Fruit fly (Drosophila melanogaster) whole organism, prepupa: ENCODE results near the gene MFS9.

Experiments
- CG11902 ChIP-seq: fragments of 200-800 bp; sonication (Bioruptor generic); optimal IDR thresholded peaks from 3 replicates; lab custom pipeline; 2016; ENCODE audit warnings: missing biosample characterization, missing genetic modification characterization
- CG1621 ChIP-seq: fragments of 200-800 bp; sonication (Bioruptor generic); optimal IDR thresholded peaks from 3 replicates; lab custom pipeline; 2018; ENCODE audit warnings: missing biosample characterization, mild to moderate bottlenecking, missing genetic modification characterization
- CG3032 ChIP-seq: fragments of 200-800 bp; optimal IDR thresholded peaks from 2 replicates; lab custom pipeline; 2019; ENCODE audit warnings: missing biosample characterization, mild to moderate bottlenecking, missing genetic modification characterization, moderate library complexity
- CG31627 ChIP-seq: fragments of 200-800 bp; sonication (Bioruptor generic); optimal IDR thresholded peaks from 3 replicates; lab custom pipeline; 2016; ENCODE audit warnings: missing biosample characterization, missing genetic modification characterization
- CG32006 ChIP-seq: fragments of 200-800 bp; sonication (Bioruptor generic); optimal IDR thresholded peaks from 3 replicates; lab custom pipeline; 2017; ENCODE audit warnings: missing biosample characterization, mild to moderate bottlenecking, missing genetic modification characterization
- CG4318 ChIP-seq: fragments of 200-800 bp; sonication (Bioruptor generic); optimal IDR thresholded peaks from 3 replicates; lab custom pipeline; 2017; ENCODE audit warnings: missing biosample characterization, mild to moderate bottlenecking, missing genetic modification characterization
- CG6276 ChIP-seq: fragments of 200-800 bp; sonication (Bioruptor generic); optimal IDR thresholded peaks from 2 replicates; lab custom pipeline; 2017; ENCODE audit warnings: missing biosample characterization, mild to moderate bottlenecking, missing genetic modification characterization
- CG6792 ChIP-seq: fragments of 200-800 bp; sonication (Bioruptor generic); optimal IDR thresholded peaks from 3 replicates; lab custom pipeline; 2016; ENCODE audit warnings: missing biosample characterization, missing genetic modification characterization
- CG8119 ChIP-seq: fragments of 200-800 bp; sonication (Bioruptor generic); IDR thresholded peaks from 3 replicates; pipeline ENCODE4 v1.3.6; 2022; ENCODE audit warnings: missing biosample characterization, missing genetic modification characterization
- CG8632 ChIP-seq: fragments of 200-800 bp; sonication (Bioruptor generic); optimal IDR thresholded peaks from 3 replicates; lab custom pipeline; 2016; ENCODE audit warnings: missing biosample characterization, missing genetic modification characterization
- CG9139 ChIP-seq: fragments of 200-800 bp; sonication (Bioruptor generic); optimal IDR thresholded peaks from 3 replicates; lab custom pipeline; 2017; ENCODE audit warnings: missing biosample characterization, mild to moderate bottlenecking, missing genetic modification characterization
- Eip75B ChIP-seq: fragments of 200-800 bp; sonication (Bioruptor generic); optimal IDR thresholded peaks from 3 replicates; lab custom pipeline; 2016; ENCODE audit warnings: missing biosample characterization, missing genetic modification characterization
- Eip78C ChIP-seq: fragments of 200-800 bp; sonication (Bioruptor generic); peaks from one replicate; lab custom pipeline; 2016; ENCODE audit warnings: missing biosample characterization, missing genetic modification characterization
- Hr38 ChIP-seq: sonication (Bioruptor generic); optimal IDR thresholded peaks from 2 replicates; lab custom pipeline; 2016; ENCODE audit warnings: missing biosample characterization, missing genetic modification characterization
- Hr4 ChIP-seq: fragments of 200-800 bp; sonication (Bioruptor generic); optimal IDR thresholded peaks from 3 replicates; lab custom pipeline; 2016; ENCODE audit warnings: missing biosample characterization, missing genetic modification characterization
- Smox ChIP-seq: fragments of 200-800 bp; sonication (Bioruptor generic); optimal IDR thresholded peaks from 3 replicates; lab custom pipeline; 2016; ENCODE audit warnings: missing biosample characterization, missing genetic modification characterization
- achi ChIP-seq: fragments of 200-800 bp; sonication (Bioruptor generic); optimal IDR thresholded peaks from 3 replicates; lab custom pipeline; 2016; ENCODE audit warnings: missing biosample characterization, missing genetic modification characterization
- cyc ChIP-seq: fragments of 200-800 bp; sonication (Bioruptor generic); optimal IDR thresholded peaks from 3 replicates; lab custom pipeline; 2016; ENCODE audit warnings: missing biosample characterization, missing genetic modification characterization
- dsx ChIP-seq: fragments of 200-800 bp; optimal IDR thresholded peaks from 3 replicates; lab custom pipeline; 2019; ENCODE audit warnings: missing biosample characterization, mild to moderate bottlenecking, missing genetic modification characterization, moderate library complexity; ENCODE audit not compliant: poor library complexity, severe bottlenecking
- esn ChIP-seq: fragments of 200-800 bp; sonication (Bioruptor generic); optimal IDR thresholded peaks from 2 replicates; lab custom pipeline; 2016; ENCODE audit warnings: missing biosample characterization, mild to moderate bottlenecking, missing genetic modification characterization, moderate library complexity
- fd85E ChIP-seq: fragments of 200-800 bp; sonication (Bioruptor generic); optimal IDR thresholded peaks from 3 replicates; lab custom pipeline; 2016; ENCODE audit warnings: missing biosample characterization, missing genetic modification characterization
- ss ChIP-seq, 2 experiments: fragments of 200-800 bp; sonication (Bioruptor generic); optimal IDR thresholded peaks; 2 replicates in 1 of 2; 3 replicates in 1 of 2; lab custom pipeline; 2017 to 2018; ENCODE audit warnings: mild to moderate bottlenecking in 2 of 2, missing biosample characterization in 2 of 2, missing genetic modification characterization in 2 of 2, moderate library complexity in 1 of 2
- vri ChIP-seq: fragments of 200-800 bp; sonication (Bioruptor generic); optimal IDR thresholded peaks from 3 replicates; lab custom pipeline; 2016; ENCODE audit warnings: missing biosample characterization, mild to moderate bottlenecking, missing genetic modification characterization

The MFS9 gene

DNA sequence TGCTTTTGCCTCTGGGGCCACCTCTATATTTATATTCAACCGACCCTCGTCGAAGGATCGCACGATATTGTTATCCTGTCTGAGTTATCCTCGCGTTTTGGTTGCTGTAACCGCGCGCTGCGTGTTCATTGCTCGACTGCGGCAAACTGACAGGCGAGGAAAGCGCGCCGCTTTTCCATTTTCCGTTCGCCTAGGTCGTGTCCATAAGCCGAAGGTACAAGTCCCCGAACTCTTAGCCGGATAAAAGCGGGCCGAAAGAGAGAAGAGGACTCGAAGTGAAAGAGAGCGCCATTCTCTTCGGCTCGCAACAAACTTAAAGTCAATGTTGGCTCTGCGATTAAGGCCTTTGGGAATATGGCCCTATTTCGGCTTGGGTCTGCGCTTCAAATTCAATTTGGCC is 27.8 kb downstream of the MFS9 start, which contains the start of gene Gfrl:
Gene Gfrl (minus strand): TSS at position 148 of the 400 bp plus-strand sequence.
- TF ChIP-seq Hr4 (GFP tag; lab: Kevin White, UChicago), result no peak
- no peak for TF ChIP-seq CG6276 (GFP tag; lab: Kevin White, UChicago)
- no peak for TF ChIP-seq Eip78C (GFP tag; lab: Kevin White, UChicago)
- no peak for TF ChIP-seq esn (GFP tag; lab: Kevin White, UChicago)
- no peak for TF ChIP-seq CG3032 (tag; lab: Kevin White, UChicago)
- TF ChIP-seq dsx, result no peak
- no peak for TF ChIP-seq fd85E (GFP tag; lab: Kevin White, UChicago)

DNA sequence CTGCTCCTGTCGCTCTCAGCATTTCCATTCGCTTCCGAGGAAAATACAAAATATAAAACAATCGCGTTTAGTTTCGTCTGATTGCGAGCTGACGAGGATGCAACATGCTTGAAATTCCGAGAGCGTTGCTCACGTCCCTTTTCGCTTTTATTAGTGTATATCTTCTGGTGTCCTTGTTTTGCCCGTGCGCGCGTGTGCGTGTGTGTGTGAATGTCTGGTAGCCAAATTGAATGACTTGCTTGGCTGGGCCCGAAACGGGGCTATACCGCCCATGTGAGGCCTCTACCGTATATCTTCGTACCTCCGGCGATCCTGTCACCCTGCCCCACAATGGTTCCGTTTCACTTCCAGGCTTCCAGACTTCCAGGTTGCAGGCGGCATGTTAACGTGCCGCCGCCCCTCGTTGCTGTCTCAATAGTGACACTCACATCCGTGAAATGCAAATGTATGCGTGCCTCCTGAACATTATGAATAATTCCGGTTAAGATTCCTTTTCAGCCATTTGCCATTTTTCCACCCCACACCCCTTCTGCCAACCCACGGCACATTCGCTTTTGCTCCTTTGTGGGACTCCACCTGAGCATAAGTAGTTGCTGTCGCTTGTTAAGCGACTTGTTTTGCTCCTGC is 39.4 kb downstream of the MFS9 start:
- TF ChIP-seq CG6792 (no peak), CG32006 (GFP tag; lab: Kevin White, UChicago) (no peak), Smox (GFP tag; lab: Kevin White, UChicago) (no peak), CG11902 (GFP tag; lab: Kevin White, UChicago) (no peak), Hr38 (GFP tag; lab: Kevin White, UChicago) (no peak), CG1621 (tag; lab: Kevin White, UChicago) (no peak), Eip78C (GFP tag; lab: Kevin White, UChicago) (no peak), CG9139 (GFP tag; lab: Kevin White, UChicago) (no peak), cyc (no peak), vri (GFP tag; lab: Kevin White, UChicago) (no peak), CG4318 (no peak), Eip75B (GFP tag; lab: Kevin White, UChicago) (no peak), CG8119 (GFP tag; lab: Robert Waterston, UW) (no peak), CG8632 (no peak), Hr4 (GFP tag; lab: Kevin White, UChicago) (no peak), dsx (no peak), achi (GFP tag; lab: Kevin White, UChicago) (no peak), ss (GFP tag; optimal IDR thresholded peaks at IDR 0.05; lab: Kevin White, UChicago) (no peak)

DNA sequence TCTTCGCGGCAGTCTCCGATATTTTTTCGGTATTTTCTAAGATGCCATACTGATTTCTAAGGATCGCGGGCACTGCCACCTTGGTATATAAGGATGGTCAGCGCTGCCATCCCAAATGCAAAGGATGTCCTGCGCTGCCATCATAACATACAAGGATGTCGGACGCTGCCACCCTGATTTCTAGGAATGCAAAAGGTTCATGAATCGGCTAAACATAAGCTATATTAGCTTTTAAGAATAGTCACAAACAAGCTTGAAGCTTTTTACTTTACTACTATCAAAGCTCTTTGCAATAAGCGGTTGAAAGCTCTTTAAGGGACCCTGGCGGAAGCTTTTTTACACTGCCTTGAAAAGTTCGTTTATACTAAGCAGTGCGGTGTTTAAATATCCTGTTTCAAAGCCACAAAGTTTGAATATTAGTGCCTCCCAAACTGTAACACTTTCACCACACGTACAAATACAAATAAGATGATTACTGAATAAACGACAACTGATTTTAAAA is 48.0 kb downstream of the MFS9 start:
- TF ChIP-seq CG31627 (GFP tag; lab: Kevin White, UChicago), result no peak
